Worm (Caenorhabditis elegans) whole organism, L4 larva: ENCODE results near the gene rga-1.

Experiments
- F10B5.3 ChIP-seq: sonication (generic microtip); optimal IDR thresholded peaks from 2 replicates; lab custom pipeline; 2016; ENCODE audit warnings: mild to moderate bottlenecking, missing genetic modification characterization, missing compliant biosample characterization
- F37D6.2 ChIP-seq: sonication (generic microtip); optimal IDR thresholded peaks from 2 replicates; lab custom pipeline; 2016; ENCODE audit warnings: mild to moderate bottlenecking, missing genetic modification characterization, missing compliant biosample characterization
- F44E2.7 ChIP-seq: fragments of 200-800 bp; sonication (Bioruptor generic); IDR thresholded peaks from 2 replicates; pipeline ENCODE4 v2.1.2; 2022; ENCODE audit warnings: missing genetic modification characterization, missing compliant biosample characterization
- T20F7.1 ChIP-seq: fragments of 200-800 bp; sonication (Bioruptor generic); optimal IDR thresholded peaks from 2 replicates; lab custom pipeline; 2018; ENCODE audit warnings: mild to moderate bottlenecking, missing genetic modification characterization, missing compliant biosample characterization
- ZK546.5 ChIP-seq, 2 experiments: sonication (generic microtip); optimal IDR thresholded peaks; 2 replicates each; lab custom pipeline; 2017; ENCODE audit warnings: missing biosample characterization in 2 of 2, missing genetic modification characterization in 2 of 2
- aly-2 ChIP-seq: sonication (generic microtip); optimal IDR thresholded peaks from 2 replicates; lab custom pipeline; 2018; ENCODE audit warnings: missing biosample characterization, missing genetic modification characterization
- ceh-20 ChIP-seq: fragments of 200-800 bp; sonication (Bioruptor generic); IDR thresholded peaks from 2 replicates; pipeline ENCODE4 v1.3.6; 2022; ENCODE audit warnings: missing genetic modification reagents, missing genetic modification characterization, missing compliant biosample characterization
- ceh-32 ChIP-seq: sonication (generic microtip); optimal IDR thresholded peaks from 2 replicates; lab custom pipeline; 2016; ENCODE audit warnings: mild to moderate bottlenecking, missing genetic modification characterization, missing compliant biosample characterization; ENCODE audit not compliant: poor library complexity
- ceh-44 ChIP-seq: fragments of 200-800 bp; sonication (Bioruptor generic); IDR thresholded peaks from 2 replicates; pipeline ENCODE4 v1.3.6; 2022; ENCODE audit warnings: missing genetic modification reagents, missing genetic modification characterization, missing compliant biosample characterization
- ceh-62 ChIP-seq: sonication (generic microtip); optimal IDR thresholded peaks from 2 replicates; lab custom pipeline; 2017; ENCODE audit warnings: missing biosample characterization, missing genetic modification characterization
- ceh-82 ChIP-seq: sonication (generic microtip); optimal IDR thresholded peaks from 2 replicates; lab custom pipeline; 2017; ENCODE audit warnings: missing biosample characterization, missing genetic modification characterization
- ces-1 ChIP-seq: fragments of 150-350 bp; sonication (generic microtip); optimal IDR thresholded peaks from 4 replicates; lab custom pipeline; 2014; ENCODE audit warnings: missing biosample characterization, missing genetic modification reagents, missing genetic modification characterization
- daf-12 ChIP-seq: fragments of 150-350 bp; optimal IDR thresholded peaks from 2 replicates; lab custom pipeline; 2014; ENCODE audit warnings: missing biosample characterization, missing genetic modification reagents, missing genetic modification characterization
- dmd-8 ChIP-seq: fragments of 200-800 bp; sonication (Bioruptor generic); IDR thresholded peaks from 2 replicates; pipeline ENCODE4 v1.3.6; 2022; ENCODE audit warnings: missing genetic modification characterization, missing compliant biosample characterization
- dpl-1 ChIP-seq: fragments of 150-350 bp; optimal IDR thresholded peaks from 2 replicates; lab custom pipeline; 2014; ENCODE audit warnings: missing biosample characterization, missing genetic modification reagents, missing genetic modification characterization
- duxl-1 ChIP-seq: sonication (generic microtip); optimal IDR thresholded peaks from 2 replicates; lab custom pipeline; 2016; ENCODE audit warnings: mild to moderate bottlenecking, missing genetic modification characterization, moderate library complexity, missing compliant biosample characterization; ENCODE audit not compliant: poor library complexity
- dve-1 ChIP-seq: sonication (generic microtip); optimal IDR thresholded peaks from 2 replicates; lab custom pipeline; 2017; ENCODE audit warnings: antibody characterized with exemption, mild to moderate bottlenecking, missing genetic modification characterization, missing compliant biosample characterization; ENCODE audit not compliant: insufficient read depth
- egl-27 ChIP-seq: sonication (generic microtip); optimal IDR thresholded peaks from 3 replicates; lab custom pipeline; 2017; ENCODE audit warnings: missing biosample characterization, missing genetic modification reagents, missing genetic modification characterization
- fkh-10 ChIP-seq: fragments of 150-350 bp; optimal IDR thresholded peaks from 2 replicates; lab custom pipeline; 2014; ENCODE audit warnings: missing biosample characterization, missing genetic modification reagents, missing genetic modification characterization
- fos-1 ChIP-seq: fragments of 150-350 bp; optimal IDR thresholded peaks from 2 replicates; lab custom pipeline; 2014; ENCODE audit warnings: missing biosample characterization, missing genetic modification characterization
- hif-1 ChIP-seq, 2 experiments: sonication (generic microtip); optimal IDR thresholded peaks; 2 replicates each; lab custom pipeline; 2016 to 2017; ENCODE audit warnings: missing compliant biosample characterization in 2 of 2, missing genetic modification characterization in 2 of 2, missing genetic modification reagents in 2 of 2, missing genotype in 2 of 2, mild to moderate bottlenecking in 1 of 2
- hlh-11 ChIP-seq: fragments of 200-800 bp; sonication (Bioruptor generic); optimal IDR thresholded peaks from 2 replicates; lab custom pipeline; 2018; ENCODE audit warnings: mild to moderate bottlenecking, missing genetic modification characterization, missing compliant biosample characterization
- hlh-30 ChIP-seq: sonication (generic microtip); optimal IDR thresholded peaks from 2 replicates; lab custom pipeline; 2017; ENCODE audit warnings: antibody characterized with exemption, mild to moderate bottlenecking, missing genetic modification characterization, missing compliant biosample characterization; ENCODE audit not compliant: insufficient read depth
- hmg-1.1 ChIP-seq: fragments of 200-800 bp; sonication (Bioruptor generic); IDR thresholded peaks from 2 replicates; pipeline ENCODE4 v1.3.6; 2022; ENCODE audit warnings: missing genetic modification reagents, missing genetic modification characterization, missing compliant biosample characterization
- jun-1 ChIP-seq: fragments of 150-350 bp; optimal IDR thresholded peaks from 2 replicates; lab custom pipeline; 2014; ENCODE audit warnings: missing biosample characterization, missing genetic modification reagents, missing genetic modification characterization
- lim-7 ChIP-seq: fragments of 200-800 bp; sonication (Bioruptor generic); IDR thresholded peaks from 2 replicates; pipeline ENCODE4 v1.3.6; 2022; ENCODE audit warnings: missing genetic modification characterization, missing compliant biosample characterization
- lin-15B ChIP-seq: fragments of 150-350 bp; sonication (generic microtip); optimal IDR thresholded peaks from 3 replicates; lab custom pipeline; 2014; ENCODE audit warnings: missing biosample characterization, missing genetic modification characterization
- lin-38 ChIP-seq: fragments of 200-800 bp; sonication (Bioruptor generic); IDR thresholded peaks from 2 replicates; pipeline ENCODE4 v1.3.6; 2022; ENCODE audit warnings: missing genetic modification reagents, missing genetic modification characterization, missing compliant biosample characterization
- madf-5 ChIP-seq, 2 experiments: fragments of 200-800 bp; sonication (Bioruptor generic); IDR thresholded peaks; 2 replicates each; pipeline ENCODE4 v1.3.6; 2022; ENCODE audit warnings: missing compliant biosample characterization in 2 of 2, missing genetic modification characterization in 2 of 2
- madf-9 ChIP-seq: fragments of 200-800 bp; sonication (Bioruptor generic); conservative IDR thresholded peaks from 2 replicates; pipeline ENCODE4 v1.3.6; 2022; ENCODE audit warnings: missing genetic modification reagents, missing genetic modification characterization, missing compliant biosample characterization
- mdl-1 ChIP-seq, 2 experiments: fragments of 150-350 bp in 1 of 2; sonication (generic microtip) in 1 of 2; optimal IDR thresholded peaks; 2 replicates each; lab custom pipeline; 2014 to 2017; ENCODE audit warnings: missing biosample characterization in 2 of 2, missing genetic modification characterization in 2 of 2
- mdt-29 ChIP-seq: fragments of 200-800 bp; sonication (Bioruptor generic); IDR thresholded peaks from 2 replicates; pipeline ENCODE4 v1.3.6; 2022; ENCODE audit warnings: missing genetic modification reagents, missing genetic modification characterization, missing compliant biosample characterization
- mes-2 ChIP-seq: sonication (generic microtip); optimal IDR thresholded peaks from 2 replicates; lab custom pipeline; 2016; ENCODE audit warnings: missing genotype, mild to moderate bottlenecking, missing genetic modification characterization, missing compliant biosample characterization; ENCODE audit not compliant: poor library complexity, severe bottlenecking
- mxl-2 ChIP-seq: fragments of 200-800 bp; sonication (Bioruptor generic); conservative IDR thresholded peaks from 2 replicates; pipeline ENCODE4 v1.3.6; 2022; ENCODE audit warnings: missing genetic modification reagents, missing genetic modification characterization, missing compliant biosample characterization
- mxl-3 ChIP-seq: fragments of 200-800 bp; sonication (Bioruptor generic); optimal IDR thresholded peaks from 2 replicates; lab custom pipeline; 2018; ENCODE audit warnings: mild to moderate bottlenecking, missing genetic modification characterization, missing compliant biosample characterization
- nhr-10 ChIP-seq: fragments of 150-350 bp; optimal IDR thresholded peaks from 2 replicates; lab custom pipeline; 2014; ENCODE audit warnings: missing biosample characterization, missing genetic modification characterization
- nhr-102 ChIP-seq: sonication (generic microtip); optimal IDR thresholded peaks from 2 replicates; lab custom pipeline; 2016; ENCODE audit warnings: mild to moderate bottlenecking, missing genetic modification characterization, moderate library complexity, missing compliant biosample characterization
- nhr-11 ChIP-seq: fragments of 150-350 bp; optimal IDR thresholded peaks from 2 replicates; lab custom pipeline; 2014; ENCODE audit warnings: missing biosample characterization, missing genetic modification characterization
- nhr-111 ChIP-seq: fragments of 200-800 bp; sonication (Bioruptor generic); optimal IDR thresholded peaks from 2 replicates; lab custom pipeline; 2018; ENCODE audit warnings: mild to moderate bottlenecking, missing genetic modification characterization, missing compliant biosample characterization
- nhr-237 ChIP-seq: sonication (generic microtip); optimal IDR thresholded peaks from 2 replicates; lab custom pipeline; 2017; ENCODE audit warnings: missing biosample characterization, missing genetic modification characterization
- nhr-41 ChIP-seq: fragments of 200-800 bp; sonication (Bioruptor generic); IDR thresholded peaks from 2 replicates; pipeline ENCODE4 v1.3.6; 2022; ENCODE audit warnings: missing genetic modification reagents, missing genetic modification characterization, missing compliant biosample characterization
- pha-4 ChIP-seq, 2 experiments: fragments of 150-350 bp in 1 of 2; fragments of 200-800 bp in 1 of 2; sonication (Bioruptor generic) in 1 of 2; IDR thresholded peaks in 1 of 2; optimal IDR thresholded peaks in 1 of 2; 2 replicates each; pipeline versions ENCODE4 v1.3.6 to Lab custom; 2014 to 2022; ENCODE audit warnings: missing genetic modification characterization in 2 of 2, missing genetic modification reagents in 2 of 2, missing biosample characterization in 1 of 2, missing compliant biosample characterization in 1 of 2
- saeg-2 ChIP-seq: fragments of 200-800 bp; sonication (Bioruptor generic); IDR thresholded peaks from 2 replicates; pipeline ENCODE4 v1.3.6; 2022; ENCODE audit warnings: missing genetic modification reagents, missing genetic modification characterization, missing compliant biosample characterization
- sdz-12 ChIP-seq: fragments of 200-800 bp; sonication (Bioruptor generic); optimal IDR thresholded peaks from 2 replicates; lab custom pipeline; 2018; ENCODE audit warnings: mild to moderate bottlenecking, missing genetic modification characterization, missing compliant biosample characterization
- set-16 ChIP-seq: fragments of 200-800 bp; sonication (Bioruptor generic); IDR thresholded peaks from 2 replicates; pipeline ENCODE4 v1.3.6; 2022; ENCODE audit warnings: missing genetic modification reagents, missing genetic modification characterization, missing compliant biosample characterization
- skn-1 ChIP-seq: fragments of 150-350 bp; optimal IDR thresholded peaks from 2 replicates; lab custom pipeline; 2014; ENCODE audit warnings: missing biosample characterization, missing genetic modification characterization
- snpc-1.2 ChIP-seq: fragments of 200-800 bp; sonication (Bioruptor generic); IDR thresholded peaks from 2 replicates; pipeline ENCODE4 v1.3.6; 2022; ENCODE audit warnings: missing genetic modification reagents, missing genetic modification characterization, missing compliant biosample characterization
- snpc-4 ChIP-seq: fragments of 150-350 bp; optimal IDR thresholded peaks from 2 replicates; lab custom pipeline; 2014; ENCODE audit warnings: missing biosample characterization, missing genetic modification characterization
- unc-130 ChIP-seq: sonication (generic microtip); optimal IDR thresholded peaks from 2 replicates; lab custom pipeline; 2016; ENCODE audit warnings: missing genetic modification reagents, missing genetic modification characterization, missing compliant biosample characterization
- zfp-2 ChIP-seq: sonication (generic microtip); optimal IDR thresholded peaks from 2 replicates; lab custom pipeline; 2016; ENCODE audit warnings: mild to moderate bottlenecking, missing genetic modification characterization, missing compliant biosample characterization

Gene rga-1

ce11 chrII:11453025-11453424, 11.7 kb upstream of the rga-1 start, which contains the start of gene rsp-1 (continued):
- 0 out of 2 replicates have a peak, but pooled peaks have one; percentile 11 for TF ChIP-seq mdt-29 (GFP tag; lab: Robert Waterston, UW)
- TF ChIP-seq nhr-111 (GFP tag; lab: Kevin White, UChicago): no peak
- TF ChIP-seq ceh-82 (tag; lab: Kevin White, UChicago): no peak
- TF ChIP-seq madf-9 (GFP tag; lab: Robert Waterston, UW): peak; percentile 75; the same call in 1 of the 2 replicates
- no peak for TF ChIP-seq lim-7 (GFP tag; lab: Robert Waterston, UW)
- peak; percentile 60 for TF ChIP-seq fkh-10 (GFP tag; lab: Kevin White, UChicago)
- TF ChIP-seq madf-5 (GFP tag; IDR thresholded peaks at IDR 0.05; lab: Robert Waterston, UW): no peak
- TF ChIP-seq pha-4 (GFP tag; IDR thresholded peaks at IDR 0.05; lab: Robert Waterston, UW): peak; percentile 46; the same call in 1 of the 2 replicates
- peak; percentile 33 for TF ChIP-seq pha-4 (tag; optimal IDR thresholded peaks at IDR 0.05; lab: Kevin White, UChicago)
- no peak for TF ChIP-seq aly-2 (tag; lab: Kevin White, UChicago)
- peak; percentile 3 to 79 for TF ChIP-seq hif-1 (tag; optimal IDR thresholded peaks at IDR 0.05; lab: Kevin White, UChicago)
- no peak for TF ChIP-seq dmd-8 (GFP tag; lab: Robert Waterston, UW)
- TF ChIP-seq nhr-10 (tag; lab: Kevin White, UChicago): no peak
- 0 out of 2 replicates have a peak, but pooled peaks have one; percentile 49 for TF ChIP-seq F44E2.7 (GFP tag; lab: Robert Waterston, UW)
- peak; percentile 97 for TF ChIP-seq dve-1 (tag; lab: Kevin White, UChicago)
- TF ChIP-seq mes-2 (tag; lab: Kevin White, UChicago): peak; percentile 95
- TF ChIP-seq snpc-1.2 (GFP tag; lab: Robert Waterston, UW): peak; percentile 53; the same call in 1 of the 2 replicates
- no peak for TF ChIP-seq lin-15B
- no peak for TF ChIP-seq nhr-41
- no peak for TF ChIP-seq saeg-2
- no peak for TF ChIP-seq ces-1 (GFP tag; lab: Kevin White, UChicago)
- TF ChIP-seq hmg-1.1: peak; percentile 90
- TF ChIP-seq ceh-62 (tag; lab: Kevin White, UChicago): no peak
- peak; percentile 72 for TF ChIP-seq jun-1 (tag; lab: Kevin White, UChicago)
- peak; percentile 85 for TF ChIP-seq duxl-1 (tag; lab: Kevin White, UChicago)
- TF ChIP-seq fos-1: no peak
- TF ChIP-seq T20F7.1: peak; percentile 90
- TF ChIP-seq F37D6.2 (tag; lab: Kevin White, UChicago): peak; percentile 78
- peak; percentile 85 for TF ChIP-seq hlh-30 (tag; lab: Kevin White, UChicago)
- TF ChIP-seq nhr-11 (tag; lab: Kevin White, UChicago): peak; percentile 77
- TF ChIP-seq dpl-1 (GFP tag; lab: Kevin White, UChicago): peak; percentile 86
- TF ChIP-seq unc-130 (GFP tag; lab: Kevin White, UChicago): peak; percentile 44
- no peak for TF ChIP-seq egl-27 (tag; lab: Kevin White, UChicago)
- no peak for TF ChIP-seq daf-12 (tag; lab: Kevin White, UChicago)
- TF ChIP-seq snpc-4 (tag; lab: Kevin White, UChicago): no peak
- no peak for TF ChIP-seq ceh-32 (tag; lab: Kevin White, UChicago)
- TF ChIP-seq zfp-2: peak; percentile 54
- TF ChIP-seq nhr-237 (tag; lab: Kevin White, UChicago): no peak
- peak; percentile 91 for TF ChIP-seq hlh-11
- no peak for TF ChIP-seq mxl-2
- peak; percentile 76 for TF ChIP-seq ceh-20 (GFP tag; lab: Robert Waterston, UW)
- no peak for TF ChIP-seq sdz-12 (GFP tag; lab: Kevin White, UChicago)
- TF ChIP-seq set-16 (GFP tag; lab: Robert Waterston, UW): 0 out of 2 replicates have a peak, but pooled peaks have one; percentile 7
- no peak for TF ChIP-seq ZK546.5 (tag; optimal IDR thresholded peaks at IDR 0.05; lab: Kevin White, UChicago)
- peak in 1 of 2 experiments; percentile 76 for TF ChIP-seq mdl-1 (tag; optimal IDR thresholded peaks at IDR 0.05; lab: Kevin White, UChicago)
- peak; percentile 89 for TF ChIP-seq lin-38 (GFP tag; lab: Robert Waterston, UW)
- peak; percentile 78 for TF ChIP-seq mxl-3
- TF ChIP-seq skn-1 (tag; lab: Kevin White, UChicago): no peak
- TF ChIP-seq ceh-44 (GFP tag; lab: Robert Waterston, UW): peak; percentile 62; the same call in 1 of the 2 replicates
- TF ChIP-seq F10B5.3 (tag; lab: Kevin White, UChicago): peak; percentile 41
- TF ChIP-seq nhr-102 (tag; lab: Kevin White, UChicago): peak; percentile 87
